Worm (Caenorhabditis elegans) whole organism, L2 larva: ENCODE measurements around the gene fbxa-136.

Experiments used
- C34F6.9 ChIP-seq: fragments of 150-350 bp; optimal IDR thresholded peaks from 2 replicates; lab custom pipeline; 2014; ENCODE audit warnings: missing biosample characterization, missing genetic modification characterization
- R02D3.7 ChIP-seq: fragments of 150-350 bp; optimal IDR thresholded peaks from 2 replicates; lab custom pipeline; 2014; ENCODE audit warnings: missing biosample characterization, missing genetic modification characterization
- Y55F3AM.14 ChIP-seq: fragments of 200-800 bp; sonication (Bioruptor generic); optimal IDR thresholded peaks from 2 replicates; lab custom pipeline; 2018; ENCODE audit warnings: mild to moderate bottlenecking, missing genetic modification characterization, missing compliant biosample characterization
- ZK546.5 ChIP-seq: sonication (generic microtip); optimal IDR thresholded peaks from 2 replicates; lab custom pipeline; 2017; ENCODE audit warnings: missing biosample characterization, missing genetic modification characterization
- aly-2 ChIP-seq: fragments of 150-350 bp; optimal IDR thresholded peaks from 2 replicates; lab custom pipeline; 2014; ENCODE audit warnings: missing biosample characterization, missing genetic modification characterization
- ama-1 ChIP-seq: fragments of 150-350 bp; optimal IDR thresholded peaks from 2 replicates; lab custom pipeline; 2018; ENCODE audit warnings: inconsistent platforms
- ceh-82 ChIP-seq: fragments of 150-350 bp; optimal IDR thresholded peaks from 2 replicates; lab custom pipeline; 2014; ENCODE audit warnings: missing biosample characterization, missing genetic modification characterization
- dmd-4 ChIP-seq: sonication (generic microtip); optimal IDR thresholded peaks from 2 replicates; lab custom pipeline; 2017; ENCODE audit warnings: missing biosample characterization, missing genetic modification characterization
- egl-27 ChIP-seq: sonication (generic microtip); optimal IDR thresholded peaks from 3 replicates; lab custom pipeline; 2017; ENCODE audit warnings: missing biosample characterization, missing genetic modification reagents, missing genetic modification characterization
- elt-1 ChIP-seq: fragments of 150-350 bp; optimal IDR thresholded peaks from 2 replicates; lab custom pipeline; 2014; ENCODE audit warnings: missing biosample characterization, missing genetic modification characterization
- elt-3 ChIP-seq: sonication (generic microtip); optimal IDR thresholded peaks from 2 replicates; lab custom pipeline; 2017; ENCODE audit warnings: missing biosample characterization, missing genetic modification characterization
- gmeb-1 ChIP-seq: fragments of 150-350 bp; optimal IDR thresholded peaks from 2 replicates; lab custom pipeline; 2014; ENCODE audit warnings: missing biosample characterization, missing genetic modification characterization
- lin-11 ChIP-seq: fragments of 150-350 bp; sonication (generic microtip); optimal IDR thresholded peaks from 2 replicates; lab custom pipeline; 2014; ENCODE audit warnings: missing biosample characterization, missing genetic modification characterization, inconsistent platforms, mixed read lengths
- lin-13 ChIP-seq: fragments of 150-350 bp; optimal IDR thresholded peaks from 2 replicates; lab custom pipeline; 2014; ENCODE audit warnings: missing biosample characterization, missing genetic modification reagents, missing genetic modification characterization
- lsy-2 ChIP-seq, 2 experiments: fragments of 150-350 bp in 1 of 2; sonication (generic microtip) in 1 of 2; optimal IDR thresholded peaks; 2 replicates each; lab custom pipeline; 2014 to 2017; ENCODE audit warnings: missing biosample characterization in 2 of 2, missing genetic modification characterization in 2 of 2
- mdl-1 ChIP-seq, 2 experiments: fragments of 150-350 bp in 1 of 2; sonication (generic microtip) in 1 of 2; optimal IDR thresholded peaks; 2 replicates each; lab custom pipeline; 2017; ENCODE audit warnings: missing biosample characterization in 2 of 2, missing genetic modification characterization in 2 of 2
- nhr-10 ChIP-seq: sonication (generic microtip); optimal IDR thresholded peaks from 2 replicates; lab custom pipeline; 2017; ENCODE audit warnings: missing biosample characterization, missing genetic modification characterization
- nhr-12 ChIP-seq: fragments of 150-350 bp; optimal IDR thresholded peaks from 2 replicates; lab custom pipeline; 2014; ENCODE audit warnings: missing biosample characterization, missing genetic modification characterization
- nhr-129 ChIP-seq: fragments of 150-350 bp; optimal IDR thresholded peaks from 2 replicates; lab custom pipeline; 2014; ENCODE audit warnings: missing biosample characterization, missing genetic modification characterization
- nhr-21 ChIP-seq: fragments of 150-350 bp; optimal IDR thresholded peaks from 2 replicates; lab custom pipeline; 2014; ENCODE audit warnings: missing biosample characterization, missing genetic modification characterization
- nhr-23 ChIP-seq: fragments of 150-350 bp; optimal IDR thresholded peaks from 2 replicates; lab custom pipeline; 2014; ENCODE audit warnings: missing biosample characterization, missing genetic modification reagents, missing genetic modification characterization
- nhr-25 ChIP-seq: fragments of 150-350 bp; sonication (generic microtip); optimal IDR thresholded peaks from 3 replicates; lab custom pipeline; 2014; ENCODE audit warnings: missing biosample characterization, missing genetic modification characterization
- nhr-6 ChIP-seq: fragments of 150-350 bp; optimal IDR thresholded peaks from 2 replicates; lab custom pipeline; 2014; ENCODE audit warnings: missing biosample characterization, missing genetic modification characterization
- peb-1 ChIP-seq: fragments of 150-350 bp; optimal IDR thresholded peaks from 2 replicates; lab custom pipeline; 2014; ENCODE audit warnings: missing biosample characterization, missing genetic modification characterization
- skn-1 ChIP-seq: sonication (generic microtip); optimal IDR thresholded peaks from 2 replicates; lab custom pipeline; 2017; ENCODE audit warnings: missing biosample characterization, missing genetic modification characterization
- sma-9 ChIP-seq, 2 experiments: fragments of 150-350 bp in 1 of 2; sonication (generic microtip) in 1 of 2; optimal IDR thresholded peaks; 2 replicates each; lab custom pipeline; 2014 to 2016; ENCODE audit warnings: missing genetic modification characterization in 2 of 2, mild to moderate bottlenecking in 1 of 2, missing biosample characterization in 1 of 2, missing compliant biosample characterization in 1 of 2, missing genetic modification reagents in 1 of 2, moderate library complexity in 1 of 2
- snpc-4 ChIP-seq: fragments of 150-350 bp; optimal IDR thresholded peaks from 2 replicates; lab custom pipeline; 2014; ENCODE audit warnings: missing biosample characterization, missing genetic modification characterization
- unc-55 ChIP-seq: fragments of 150-350 bp; sonication (generic microtip); optimal IDR thresholded peaks from 3 replicates; lab custom pipeline; 2014; ENCODE audit warnings: missing biosample characterization, missing genetic modification reagents, missing genetic modification characterization
- unc-62 ChIP-seq: fragments of 150-350 bp; optimal IDR thresholded peaks from 2 replicates; lab custom pipeline; 2014; ENCODE audit warnings: missing biosample characterization, missing genetic modification reagents, missing genetic modification characterization
- zag-1 ChIP-seq: fragments of 150-350 bp; optimal IDR thresholded peaks from 2 replicates; lab custom pipeline; 2014; ENCODE audit warnings: missing biosample characterization, missing genetic modification characterization
- ztf-11 ChIP-seq: sonication (generic microtip); optimal IDR thresholded peaks from 2 replicates; lab custom pipeline; 2017; ENCODE audit warnings: missing biosample characterization, missing genetic modification characterization
- ztf-4 ChIP-seq: fragments of 150-350 bp; optimal IDR thresholded peaks from 2 replicates; lab custom pipeline; 2014; ENCODE audit warnings: missing biosample characterization, missing genetic modification characterization

Gene fbxa-136

ce11 chrV:17520735-17521134, at the start of gene fbxa-136:
fbxa-136 (plus strand) TSS chrV:17521035.
- TF ChIP-seq nhr-25 (tag; lab: Kevin White, UChicago), result no peak
- no peak for TF ChIP-seq R02D3.7
- no peak for TF ChIP-seq ZK546.5 (tag; lab: Kevin White, UChicago)
- TF ChIP-seq gmeb-1 (tag; lab: Kevin White, UChicago), result peak; percentile 26

ce11 chrV:17471564-17471963, 49.3 kb upstream of the fbxa-136 start, which contains the start of gene srh-235:
srh-235 (minus strand) TSS chrV:17471664.
- no peak for TF ChIP-seq ZK546.5 (tag; lab: Kevin White, UChicago)
- TF ChIP-seq sma-9 (GFP tag; optimal IDR thresholded peaks at IDR 0.05; lab: Kevin White, UChicago), result no peak
- no peak for TF ChIP-seq sma-9 (tag; optimal IDR thresholded peaks at IDR 0.05; lab: Kevin White, UChicago)
- TF ChIP-seq gmeb-1 (tag; lab: Kevin White, UChicago), result no peak
- no peak for TF ChIP-seq ztf-11 (tag; lab: Kevin White, UChicago)
- no peak for TF ChIP-seq nhr-12 (tag; lab: Kevin White, UChicago)
- no peak for TF ChIP-seq mdl-1 (tag; optimal IDR thresholded peaks at IDR 0.05; lab: Kevin White, UChicago)
- TF ChIP-seq nhr-6, result no peak
- TF ChIP-seq zag-1 (tag; lab: Kevin White, UChicago), result no peak
- no peak for TF ChIP-seq nhr-21
- TF ChIP-seq dmd-4, result no peak
- TF ChIP-seq nhr-23 (tag; lab: Kevin White, UChicago), result no peak
- TF ChIP-seq lin-13 (GFP tag; lab: Kevin White, UChicago), result no peak
- no peak for TF ChIP-seq lin-11
- no peak for TF ChIP-seq elt-1 (tag; lab: Kevin White, UChicago)
- no peak for TF ChIP-seq ama-1 (lab: Kevin White, UChicago)
- TF ChIP-seq nhr-10 (tag; lab: Kevin White, UChicago), result no peak
- TF ChIP-seq nhr-129 (tag; lab: Kevin White, UChicago), result no peak
- no peak for TF ChIP-seq C34F6.9 (tag; lab: Kevin White, UChicago)

ce11 chrV:17473699-17474098, 47.1 kb upstream of the fbxa-136 start, which contains the start of gene srh-123:
srh-123 (plus strand) TSS chrV:17473999.
- TF ChIP-seq gmeb-1 (tag; lab: Kevin White, UChicago) (no peak), unc-62 (GFP tag; lab: Kevin White, UChicago) (no peak), elt-3 (no peak), skn-1 (tag; lab: Kevin White, UChicago) (no peak), nhr-10 (tag; lab: Kevin White, UChicago) (no peak)

- TF ChIP-seq dmd-4 (no peak), elt-3 (no peak), gmeb-1 (tag; lab: Kevin White, UChicago) (no peak), ceh-82 (tag; lab: Kevin White, UChicago) (no peak), unc-55 (GFP tag; lab: Kevin White, UChicago) (no peak)
These were observed 44.3 kb upstream of the fbxa-136 start, which contains the start of gene srbc-61 for ce11 chrV:17476490-17476889. srbc-61 (plus strand) TSS chrV:17476790.

- TF ChIP-seq peb-1 (no peak), lin-13 (GFP tag; lab: Kevin White, UChicago) (no peak), lsy-2 (tag; optimal IDR thresholded peaks at IDR 0.05; lab: Kevin White, UChicago) (no peak), elt-1 (tag; lab: Kevin White, UChicago) (no peak)
These were observed 35.8 kb upstream of the fbxa-136 start, which contains the start of gene srh-111 for ce11 chrV:17485078-17485477. srh-111 (minus strand) TSS chrV:17485178.

- TF ChIP-seq C34F6.9 (tag; lab: Kevin White, UChicago) (no peak), nhr-10 (tag; lab: Kevin White, UChicago) (no peak), snpc-4 (tag; lab: Kevin White, UChicago) (no peak), Y55F3AM.14 (GFP tag; lab: Kevin White, UChicago) (no peak), skn-1 (tag; lab: Kevin White, UChicago) (no peak), ama-1 (lab: Kevin White, UChicago) (no peak), ztf-4 (tag; lab: Kevin White, UChicago) (no peak), peb-1 (no peak), egl-27 (tag; lab: Kevin White, UChicago) (no peak), ZK546.5 (tag; lab: Kevin White, UChicago) (no peak), aly-2 (no peak)
These were observed 34.8 kb upstream of the fbxa-136 start, which contains the start of gene scl-24 for ce11 chrV:17486034-17486433. scl-24 (plus strand) TSS chrV:17486334.
